Worm (Caenorhabditis elegans) whole organism, L4 larva: ENCODE measurements around the gene B0496.2.

Source experiments
- D1046.2 ChIP-seq: fragments of 200-800 bp; sonication (Bioruptor generic); IDR thresholded peaks from 2 replicates; pipeline ENCODE4 v1.3.6; 2022; ENCODE audit warnings: missing genetic modification characterization, missing compliant biosample characterization
- F37D6.2 ChIP-seq: sonication (generic microtip); optimal IDR thresholded peaks from 2 replicates; lab custom pipeline; 2016; ENCODE audit warnings: mild to moderate bottlenecking, missing genetic modification characterization, missing compliant biosample characterization
- F49E8.2 ChIP-seq: sonication (generic microtip); optimal IDR thresholded peaks from 2 replicates; lab custom pipeline; 2016; ENCODE audit warnings: missing compliant biosample characterization, mild to moderate bottlenecking, missing genetic modification characterization, borderline replicate concordance
- T20F7.1 ChIP-seq: fragments of 200-800 bp; sonication (Bioruptor generic); optimal IDR thresholded peaks from 2 replicates; lab custom pipeline; 2018; ENCODE audit warnings: mild to moderate bottlenecking, missing genetic modification characterization, missing compliant biosample characterization
- Y5F2A.4 ChIP-seq: fragments of 200-800 bp; sonication (Bioruptor generic); optimal IDR thresholded peaks from 2 replicates; lab custom pipeline; 2018; ENCODE audit warnings: mild to moderate bottlenecking, missing genetic modification characterization, missing compliant biosample characterization
- ZK546.5 ChIP-seq, 2 experiments: sonication (generic microtip); optimal IDR thresholded peaks; 2 replicates each; lab custom pipeline; 2017; ENCODE audit warnings: missing biosample characterization in 2 of 2, missing genetic modification characterization in 2 of 2
- aha-1 ChIP-seq: fragments of 150-350 bp; peaks from one replicate; lab custom pipeline; 2014; ENCODE audit warnings: missing biosample characterization, missing genetic modification characterization
- aly-2 ChIP-seq: sonication (generic microtip); optimal IDR thresholded peaks from 2 replicates; lab custom pipeline; 2018; ENCODE audit warnings: missing biosample characterization, missing genetic modification characterization
- ama-1 ChIP-seq: fragments of 150-350 bp; optimal IDR thresholded peaks from 2 replicates; lab custom pipeline; 2014; ENCODE audit warnings: inconsistent platforms, mixed read lengths
- arid-1 ChIP-seq: fragments of 200-800 bp; sonication (Bioruptor generic); conservative IDR thresholded peaks from 2 replicates; pipeline ENCODE4 v1.3.6; 2022; ENCODE audit warnings: missing genetic modification reagents, missing genetic modification characterization, missing compliant biosample characterization
- attf-4 ChIP-seq: sonication (generic microtip); optimal IDR thresholded peaks from 3 replicates; lab custom pipeline; 2017; ENCODE audit warnings: missing biosample characterization, missing genetic modification characterization
- ceh-20 ChIP-seq: fragments of 200-800 bp; sonication (Bioruptor generic); IDR thresholded peaks from 2 replicates; pipeline ENCODE4 v1.3.6; 2022; ENCODE audit warnings: missing genetic modification reagents, missing genetic modification characterization, missing compliant biosample characterization
- ceh-28 ChIP-seq: fragments of 150-350 bp; optimal IDR thresholded peaks from 2 replicates; lab custom pipeline; 2014; ENCODE audit warnings: missing biosample characterization, missing genetic modification reagents, missing genetic modification characterization
- ceh-32 ChIP-seq: sonication (generic microtip); optimal IDR thresholded peaks from 2 replicates; lab custom pipeline; 2016; ENCODE audit warnings: mild to moderate bottlenecking, missing genetic modification characterization, missing compliant biosample characterization; ENCODE audit not compliant: poor library complexity
- ctbp-1 ChIP-seq: fragments of 200-800 bp; sonication (Bioruptor generic); IDR thresholded peaks from 2 replicates; pipeline ENCODE4 v1.3.6; 2022; ENCODE audit warnings: missing genetic modification reagents, missing genetic modification characterization, missing compliant biosample characterization
- daf-12 ChIP-seq: fragments of 150-350 bp; optimal IDR thresholded peaks from 2 replicates; lab custom pipeline; 2014; ENCODE audit warnings: missing biosample characterization, missing genetic modification reagents, missing genetic modification characterization
- daf-16 ChIP-seq, 3 experiments: sonication (generic microtip); optimal IDR thresholded peaks; 2 replicates each; lab custom pipeline; 2016 to 2017; ENCODE audit warnings: missing genetic modification characterization in 3 of 3, missing genetic modification reagents in 3 of 3, mild to moderate bottlenecking in 2 of 3, missing compliant biosample characterization in 2 of 3, missing biosample characterization in 1 of 3, moderate library complexity in 1 of 3
- dmd-6 ChIP-seq: fragments of 200-800 bp; sonication (Bioruptor generic); IDR thresholded peaks from 2 replicates; pipeline ENCODE4 v1.3.6; 2022; ENCODE audit warnings: missing genetic modification reagents, missing genetic modification characterization, missing compliant biosample characterization
- dmd-9 ChIP-seq: fragments of 200-800 bp; sonication (Bioruptor generic); IDR thresholded peaks from 2 replicates; pipeline ENCODE4 v1.3.6; 2022; ENCODE audit warnings: missing genetic modification reagents, missing genetic modification characterization, missing compliant biosample characterization
- dpl-1 ChIP-seq: fragments of 150-350 bp; optimal IDR thresholded peaks from 2 replicates; lab custom pipeline; 2014; ENCODE audit warnings: missing biosample characterization, missing genetic modification reagents, missing genetic modification characterization
- egl-43 ChIP-seq: fragments of 200-800 bp; sonication (Bioruptor generic); IDR thresholded peaks from 2 replicates; pipeline ENCODE4 v1.3.6; 2022; ENCODE audit warnings: missing genetic modification reagents, missing genetic modification characterization, missing compliant biosample characterization
- fkh-10 ChIP-seq: fragments of 150-350 bp; optimal IDR thresholded peaks from 2 replicates; lab custom pipeline; 2014; ENCODE audit warnings: missing biosample characterization, missing genetic modification reagents, missing genetic modification characterization
- hif-1 ChIP-seq, 2 experiments: sonication (generic microtip); optimal IDR thresholded peaks; 2 replicates each; lab custom pipeline; 2016 to 2017; ENCODE audit warnings: missing compliant biosample characterization in 2 of 2, missing genetic modification characterization in 2 of 2, missing genetic modification reagents in 2 of 2, missing genotype in 2 of 2, mild to moderate bottlenecking in 1 of 2
- hlh-11 ChIP-seq: fragments of 200-800 bp; sonication (Bioruptor generic); optimal IDR thresholded peaks from 2 replicates; lab custom pipeline; 2018; ENCODE audit warnings: mild to moderate bottlenecking, missing genetic modification characterization, missing compliant biosample characterization
- hlh-30 ChIP-seq: sonication (generic microtip); optimal IDR thresholded peaks from 2 replicates; lab custom pipeline; 2017; ENCODE audit warnings: antibody characterized with exemption, mild to moderate bottlenecking, missing genetic modification characterization, missing compliant biosample characterization; ENCODE audit not compliant: insufficient read depth
- hmg-1.1 ChIP-seq: fragments of 200-800 bp; sonication (Bioruptor generic); IDR thresholded peaks from 2 replicates; pipeline ENCODE4 v1.3.6; 2022; ENCODE audit warnings: missing genetic modification reagents, missing genetic modification characterization, missing compliant biosample characterization
- jun-1 ChIP-seq: fragments of 150-350 bp; optimal IDR thresholded peaks from 2 replicates; lab custom pipeline; 2014; ENCODE audit warnings: missing biosample characterization, missing genetic modification reagents, missing genetic modification characterization
- lim-7 ChIP-seq: fragments of 200-800 bp; sonication (Bioruptor generic); IDR thresholded peaks from 2 replicates; pipeline ENCODE4 v1.3.6; 2022; ENCODE audit warnings: missing genetic modification characterization, missing compliant biosample characterization
- lin-29 ChIP-seq: fragments of 200-800 bp; sonication (Bioruptor generic); IDR thresholded peaks from 2 replicates; pipeline ENCODE4 v1.3.6; 2022; ENCODE audit warnings: missing genetic modification reagents, missing genetic modification characterization, missing compliant biosample characterization
- lin-38 ChIP-seq: fragments of 200-800 bp; sonication (Bioruptor generic); IDR thresholded peaks from 2 replicates; pipeline ENCODE4 v1.3.6; 2022; ENCODE audit warnings: missing genetic modification reagents, missing genetic modification characterization, missing compliant biosample characterization
- lin-39 ChIP-seq: fragments of 150-350 bp; optimal IDR thresholded peaks from 2 replicates; lab custom pipeline; 2014; ENCODE audit warnings: missing biosample characterization, missing genetic modification reagents, missing genetic modification characterization
- lsy-2 ChIP-seq, 2 experiments: fragments of 150-350 bp in 1 of 2; sonication (generic microtip) in 1 of 2; optimal IDR thresholded peaks; 2 replicates each; lab custom pipeline; 2014 to 2017; ENCODE audit warnings: missing biosample characterization in 2 of 2, missing genetic modification characterization in 2 of 2
- mep-1 ChIP-seq: fragments of 150-350 bp; sonication (generic microtip); optimal IDR thresholded peaks from 3 replicates; lab custom pipeline; 2014; ENCODE audit warnings: missing biosample characterization, missing genetic modification characterization
- mes-2 ChIP-seq: sonication (generic microtip); optimal IDR thresholded peaks from 2 replicates; lab custom pipeline; 2016; ENCODE audit warnings: missing genotype, mild to moderate bottlenecking, missing genetic modification characterization, missing compliant biosample characterization; ENCODE audit not compliant: poor library complexity, severe bottlenecking
- mxl-2 ChIP-seq: fragments of 200-800 bp; sonication (Bioruptor generic); conservative IDR thresholded peaks from 2 replicates; pipeline ENCODE4 v1.3.6; 2022; ENCODE audit warnings: missing genetic modification reagents, missing genetic modification characterization, missing compliant biosample characterization
- nhr-11 ChIP-seq: fragments of 150-350 bp; optimal IDR thresholded peaks from 2 replicates; lab custom pipeline; 2014; ENCODE audit warnings: missing biosample characterization, missing genetic modification characterization
- nhr-111 ChIP-seq: fragments of 200-800 bp; sonication (Bioruptor generic); optimal IDR thresholded peaks from 2 replicates; lab custom pipeline; 2018; ENCODE audit warnings: mild to moderate bottlenecking, missing genetic modification characterization, missing compliant biosample characterization
- nhr-237 ChIP-seq: sonication (generic microtip); optimal IDR thresholded peaks from 2 replicates; lab custom pipeline; 2017; ENCODE audit warnings: missing biosample characterization, missing genetic modification characterization
- nhr-41 ChIP-seq: fragments of 200-800 bp; sonication (Bioruptor generic); IDR thresholded peaks from 2 replicates; pipeline ENCODE4 v1.3.6; 2022; ENCODE audit warnings: missing genetic modification reagents, missing genetic modification characterization, missing compliant biosample characterization
- nhr-48 ChIP-seq: sonication (generic microtip); optimal IDR thresholded peaks from 2 replicates; lab custom pipeline; 2016; ENCODE audit warnings: mild to moderate bottlenecking, missing genetic modification characterization, missing compliant biosample characterization
- nhr-76 ChIP-seq: fragments of 150-350 bp; optimal IDR thresholded peaks from 2 replicates; lab custom pipeline; 2014; ENCODE audit warnings: missing biosample characterization, missing genetic modification characterization
- nhr-77 ChIP-seq: fragments of 150-350 bp; optimal IDR thresholded peaks from 2 replicates; lab custom pipeline; 2014; ENCODE audit warnings: missing biosample characterization, missing genetic modification characterization
- rbr-2 ChIP-seq: sonication (generic microtip); optimal IDR thresholded peaks from 2 replicates; lab custom pipeline; 2016; ENCODE audit warnings: missing genotype, missing genetic modification characterization, missing compliant biosample characterization
- sdz-12 ChIP-seq: fragments of 200-800 bp; sonication (Bioruptor generic); optimal IDR thresholded peaks from 2 replicates; lab custom pipeline; 2018; ENCODE audit warnings: mild to moderate bottlenecking, missing genetic modification characterization, missing compliant biosample characterization
- set-16 ChIP-seq: fragments of 200-800 bp; sonication (Bioruptor generic); IDR thresholded peaks from 2 replicates; pipeline ENCODE4 v1.3.6; 2022; ENCODE audit warnings: missing genetic modification reagents, missing genetic modification characterization, missing compliant biosample characterization
- spr-3 ChIP-seq: fragments of 200-800 bp; sonication (Bioruptor generic); optimal IDR thresholded peaks from 2 replicates; lab custom pipeline; 2018; ENCODE audit warnings: mild to moderate bottlenecking, missing genetic modification characterization, missing compliant biosample characterization
- tra-1 ChIP-seq: fragments of 200-800 bp; sonication (Bioruptor generic); IDR thresholded peaks from 2 replicates; pipeline ENCODE4 v1.3.6; 2022; ENCODE audit warnings: missing genetic modification reagents, missing genetic modification characterization, missing compliant biosample characterization
- unc-62 ChIP-seq, 3 experiments: fragments of 150-350 bp in 1 of 3; sonication (generic microtip); optimal IDR thresholded peaks in 2 of 3; peaks in 1 of 3; 1 replicate in 1 of 3; 2 replicates in 2 of 3; lab custom pipeline; 2014 to 2017; ENCODE audit warnings: missing biosample characterization in 3 of 3, missing genetic modification characterization in 3 of 3, missing genetic modification reagents in 3 of 3, missing genotype in 1 of 3
- vab-7 ChIP-seq: fragments of 200-800 bp; sonication (Bioruptor generic); IDR thresholded peaks from 2 replicates; pipeline ENCODE4 v1.3.6; 2022; ENCODE audit warnings: missing genetic modification reagents, missing genetic modification characterization, missing compliant biosample characterization
- zip-2 ChIP-seq: fragments of 150-350 bp; optimal IDR thresholded peaks from 2 replicates; lab custom pipeline; 2014; ENCODE audit warnings: missing biosample characterization, missing genetic modification characterization

Gene B0496.2

ce11 chrIV:7402077-7402476 is 45.6 kb upstream of the B0496.2 start:
- peak; percentile 97 for TF ChIP-seq aha-1 (tag; lab: Kevin White, UChicago)
- no peak for TF ChIP-seq jun-1 (tag; lab: Kevin White, UChicago)
- TF ChIP-seq ceh-32 (tag; lab: Kevin White, UChicago) = no peak
- peak; percentile 28; the same call in 1 of the 2 replicates for TF ChIP-seq dmd-6 (GFP tag; lab: Robert Waterston, UW)
- TF ChIP-seq ceh-20 = peak; percentile 74
- TF ChIP-seq lin-29 (GFP tag; lab: Robert Waterston, UW) = no peak
- no peak for TF ChIP-seq ZK546.5 (tag; optimal IDR thresholded peaks at IDR 0.05; lab: Kevin White, UChicago)
- TF ChIP-seq rbr-2 (tag; lab: Kevin White, UChicago) = peak; percentile 89
- TF ChIP-seq aly-2 (tag; lab: Kevin White, UChicago) = no peak
- peak; percentile 5 for TF ChIP-seq dpl-1
- TF ChIP-seq daf-16 (GFP tag; optimal IDR thresholded peaks at IDR 0.05; lab: Kevin White, UChicago) = no peak
- no peak for TF ChIP-seq daf-16 (tag; optimal IDR thresholded peaks at IDR 0.05; lab: Kevin White, UChicago)
- peak; percentile 15 for TF ChIP-seq mes-2 (tag; lab: Kevin White, UChicago)
- no peak for TF ChIP-seq nhr-41 (GFP tag; lab: Robert Waterston, UW)
- no peak; the same call in 1 of the 2 replicates for TF ChIP-seq lin-38
- TF ChIP-seq daf-12 (tag; lab: Kevin White, UChicago) = no peak
- no peak for TF ChIP-seq dmd-9 (GFP tag; lab: Robert Waterston, UW)
- TF ChIP-seq Y5F2A.4 = no peak
- no peak for TF ChIP-seq attf-4
- no peak for TF ChIP-seq nhr-237 (tag; lab: Kevin White, UChicago)
- peak; percentile 42 for TF ChIP-seq hlh-30 (tag; lab: Kevin White, UChicago)
- peak; percentile 61; the same call in 1 of the 2 replicates for TF ChIP-seq vab-7 (GFP tag; lab: Robert Waterston, UW)
- no peak for TF ChIP-seq lim-7 (GFP tag; lab: Robert Waterston, UW)
- no peak for TF ChIP-seq zip-2
- TF ChIP-seq hlh-11 = peak; percentile 74
- peak in 1 of 2 experiments; percentile 65 for TF ChIP-seq hif-1 (tag; optimal IDR thresholded peaks at IDR 0.05; lab: Kevin White, UChicago)
- peak; percentile 85 for TF ChIP-seq egl-43 (GFP tag; lab: Robert Waterston, UW)
- TF ChIP-seq ceh-28 (tag; lab: Kevin White, UChicago) = peak; percentile 56
- no peak for TF ChIP-seq sdz-12 (GFP tag; lab: Kevin White, UChicago)
- TF ChIP-seq nhr-48 (tag; lab: Kevin White, UChicago) = no peak
- no peak for TF ChIP-seq nhr-76
- no peak for TF ChIP-seq lin-39 (tag; lab: Kevin White, UChicago)
- TF ChIP-seq ctbp-1 (GFP tag; lab: Robert Waterston, UW) = peak; percentile 88
- peak; percentile 25 to 71 for TF ChIP-seq lsy-2 (tag; optimal IDR thresholded peaks at IDR 0.05; lab: Kevin White, UChicago)
- TF ChIP-seq set-16 (GFP tag; lab: Robert Waterston, UW) = peak; percentile 97
- TF ChIP-seq tra-1 (GFP tag; lab: Robert Waterston, UW) = peak; percentile 47; the same call in 1 of the 2 replicates
- no peak for TF ChIP-seq nhr-77 (tag; lab: Kevin White, UChicago)
- no peak for TF ChIP-seq spr-3
- no peak for TF ChIP-seq arid-1 (GFP tag; lab: Robert Waterston, UW)
- peak; percentile 97 for TF ChIP-seq fkh-10
- TF ChIP-seq ama-1 (lab: Kevin White, UChicago) = no peak
- peak in 1 of 2 experiments; percentile 61 for TF ChIP-seq unc-62 (GFP tag; optimal IDR thresholded peaks at IDR 0.05 in 1 of 2; lab: Kevin White, UChicago)
- no peak for TF ChIP-seq unc-62 (tag; optimal IDR thresholded peaks at IDR 0.05; lab: Kevin White, UChicago)
- TF ChIP-seq D1046.2 = no peak
- TF ChIP-seq hmg-1.1 (GFP tag; lab: Robert Waterston, UW) = peak; percentile 86
- peak; percentile 77 for TF ChIP-seq nhr-11
- no peak for TF ChIP-seq F49E8.2
- TF ChIP-seq T20F7.1 (GFP tag; lab: Kevin White, UChicago) = no peak
- TF ChIP-seq F37D6.2 (tag; lab: Kevin White, UChicago) = peak; percentile 94
- TF ChIP-seq mxl-2 (GFP tag; lab: Robert Waterston, UW) = no peak
- peak; percentile 76 for TF ChIP-seq mep-1
- TF ChIP-seq nhr-111 = no peak
